Worm (Caenorhabditis elegans) whole organism, L1 larva: ENCODE data around the gene Y4C6B.1.
A peak's percentile ranks its signal among the peaks of the same experiment; 100 is the strongest.

Source experiments
- C34B4.2 ChIP-seq: sonication (generic microtip); optimal IDR thresholded peaks from 2 replicates; lab custom pipeline; 2017; ENCODE audit warnings: mild to moderate bottlenecking, missing genetic modification characterization, missing compliant biosample characterization
- alr-1 ChIP-seq: fragments of 200-800 bp; sonication (Bioruptor generic); optimal IDR thresholded peaks from 2 replicates; lab custom pipeline; 2018; ENCODE audit warnings: borderline replicate concordance, mild to moderate bottlenecking, missing genetic modification characterization, missing compliant biosample characterization
- ceh-63 ChIP-seq: fragments of 200-800 bp; sonication (Bioruptor generic); optimal IDR thresholded peaks from 2 replicates; lab custom pipeline; 2018; ENCODE audit warnings: mild to moderate bottlenecking, missing genetic modification characterization, missing compliant biosample characterization
- ceh-88 ChIP-seq: fragments of 200-800 bp; sonication (Bioruptor generic); IDR thresholded peaks from 2 replicates; pipeline ENCODE4 v1.3.6; 2022; ENCODE audit warnings: missing genetic modification characterization, missing compliant biosample characterization
- ceh-90 ChIP-seq: sonication (generic microtip); optimal IDR thresholded peaks from 2 replicates; lab custom pipeline; 2016; ENCODE audit warnings: missing genetic modification characterization, missing compliant biosample characterization
- efl-1 ChIP-seq, 4 experiments: fragments of 150-350 bp; optimal IDR thresholded peaks in 3 of 4; peaks in 1 of 4; 1 replicate in 1 of 4; 2 replicates in 3 of 4; lab custom pipeline; 2014; ENCODE audit warnings: missing biosample characterization in 2 of 4, missing genetic modification characterization in 2 of 4, missing genetic modification reagents in 2 of 4
- efl-3 ChIP-seq: fragments of 200-800 bp; sonication (Bioruptor generic); optimal IDR thresholded peaks from 2 replicates; lab custom pipeline; 2018; ENCODE audit warnings: mild to moderate bottlenecking, missing genetic modification characterization, missing compliant biosample characterization
- egl-13 ChIP-seq: sonication (generic microtip); optimal IDR thresholded peaks from 2 replicates; lab custom pipeline; 2016; ENCODE audit warnings: missing genotype, missing genetic modification reagents, missing genetic modification characterization, missing compliant biosample characterization
- egl-27 ChIP-seq, 2 experiments: fragments of 150-350 bp in 1 of 2; sonication (generic microtip); optimal IDR thresholded peaks; 3 replicates each; lab custom pipeline; 2017 to 2018; ENCODE audit warnings: missing biosample characterization in 2 of 2, missing genetic modification characterization in 2 of 2, missing genetic modification reagents in 2 of 2
- elt-2 ChIP-seq: sonication (generic microtip); optimal IDR thresholded peaks from 2 replicates; lab custom pipeline; 2016; ENCODE audit warnings: missing genetic modification characterization, mild to moderate bottlenecking, inconsistent platforms, missing compliant biosample characterization, missing genetic modification reagents
- ets-5 ChIP-seq: fragments of 200-800 bp; sonication (Bioruptor generic); IDR thresholded peaks from 2 replicates; pipeline ENCODE4 v1.3.6; 2022; ENCODE audit warnings: missing genetic modification characterization, missing compliant biosample characterization
- fkh-8 ChIP-seq: sonication (generic microtip); optimal IDR thresholded peaks from 2 replicates; lab custom pipeline; 2016; ENCODE audit warnings: mild to moderate bottlenecking, missing genetic modification characterization, missing compliant biosample characterization
- hlh-17 ChIP-seq: fragments of 200-800 bp; sonication (Bioruptor generic); optimal IDR thresholded peaks from 2 replicates; lab custom pipeline; 2018; ENCODE audit warnings: missing genetic modification characterization, mild to moderate bottlenecking, missing compliant biosample characterization, moderate library complexity, borderline replicate concordance
- hlh-4 ChIP-seq: sonication (generic microtip); optimal IDR thresholded peaks from 2 replicates; lab custom pipeline; 2016; ENCODE audit warnings: mild to moderate bottlenecking, missing genetic modification characterization, missing compliant biosample characterization
- irx-1 ChIP-seq: sonication (generic microtip); optimal IDR thresholded peaks from 2 replicates; lab custom pipeline; 2016; ENCODE audit warnings: missing genetic modification characterization, missing compliant biosample characterization
- lin-13 ChIP-seq: fragments of 150-350 bp; optimal IDR thresholded peaks from 2 replicates; lab custom pipeline; 2014; ENCODE audit warnings: missing biosample characterization, missing genetic modification reagents, missing genetic modification characterization
- lin-14 ChIP-seq: fragments of 200-800 bp; sonication (Bioruptor generic); optimal IDR thresholded peaks from 2 replicates; lab custom pipeline; 2018; ENCODE audit warnings: mild to moderate bottlenecking, missing genetic modification characterization, moderate library complexity, missing compliant biosample characterization
- lin-35 ChIP-seq, 2 experiments: fragments of 150-350 bp; optimal IDR thresholded peaks; 2 replicates each; lab custom pipeline; 2014; ENCODE audit warnings: missing biosample characterization in 2 of 2, missing genetic modification characterization in 2 of 2, missing genetic modification reagents in 2 of 2
- lin-39 ChIP-seq: fragments of 150-350 bp; optimal IDR thresholded peaks from 2 replicates; lab custom pipeline; 2014; ENCODE audit warnings: missing biosample characterization, missing genetic modification reagents, missing genetic modification characterization
- lir-3 ChIP-seq: sonication (generic microtip); optimal IDR thresholded peaks from 2 replicates; lab custom pipeline; 2016; ENCODE audit warnings: mild to moderate bottlenecking, missing genetic modification characterization, moderate library complexity, missing compliant biosample characterization; ENCODE audit not compliant: poor library complexity
- mdl-1 ChIP-seq, 2 experiments: fragments of 150-350 bp; optimal IDR thresholded peaks; 2 replicates each; lab custom pipeline; 2014 to 2017; ENCODE audit warnings: missing biosample characterization in 2 of 2, missing genetic modification characterization in 2 of 2, inconsistent platforms in 1 of 2
- mep-1 ChIP-seq: fragments of 150-350 bp; optimal IDR thresholded peaks from 2 replicates; lab custom pipeline; 2014; ENCODE audit warnings: missing biosample characterization, missing genetic modification characterization
- nhr-11 ChIP-seq: fragments of 150-350 bp; optimal IDR thresholded peaks from 2 replicates; lab custom pipeline; 2014; ENCODE audit warnings: missing biosample characterization, missing genetic modification characterization
- nhr-12 ChIP-seq: sonication (generic microtip); optimal IDR thresholded peaks from 2 replicates; lab custom pipeline; 2017; ENCODE audit warnings: missing biosample characterization, missing genetic modification characterization
- nhr-20 ChIP-seq: sonication (generic microtip); optimal IDR thresholded peaks from 2 replicates; lab custom pipeline; 2016; ENCODE audit warnings: mild to moderate bottlenecking, missing genetic modification characterization, missing compliant biosample characterization
- nhr-28 ChIP-seq: fragments of 150-350 bp; optimal IDR thresholded peaks from 2 replicates; lab custom pipeline; 2014; ENCODE audit warnings: missing biosample characterization, missing genetic modification characterization
- nhr-71 ChIP-seq: sonication (generic microtip); optimal IDR thresholded peaks from 2 replicates; lab custom pipeline; 2016; ENCODE audit warnings: mild to moderate bottlenecking, missing genetic modification characterization, moderate library complexity, missing compliant biosample characterization
- nhr-76 ChIP-seq: sonication (generic microtip); optimal IDR thresholded peaks from 2 replicates; lab custom pipeline; 2017; ENCODE audit warnings: missing biosample characterization, missing genetic modification characterization
- nhr-90 ChIP-seq: sonication (generic microtip); optimal IDR thresholded peaks from 2 replicates; lab custom pipeline; 2016; ENCODE audit warnings: mild to moderate bottlenecking, missing genetic modification characterization, missing compliant biosample characterization; ENCODE audit not compliant: poor library complexity
- pax-3 ChIP-seq: fragments of 200-800 bp; sonication (Bioruptor generic); optimal IDR thresholded peaks from 2 replicates; lab custom pipeline; 2018; ENCODE audit warnings: mild to moderate bottlenecking, missing genetic modification characterization, moderate library complexity, missing compliant biosample characterization
- skn-1 ChIP-seq: fragments of 150-350 bp; optimal IDR thresholded peaks from 2 replicates; lab custom pipeline; 2014; ENCODE audit warnings: missing biosample characterization, missing genetic modification characterization
- snu-23 ChIP-seq: sonication (generic microtip); optimal IDR thresholded peaks from 2 replicates; lab custom pipeline; 2016; ENCODE audit warnings: missing genetic modification characterization, missing compliant biosample characterization
- sptf-1 ChIP-seq: fragments of 150-350 bp; optimal IDR thresholded peaks from 2 replicates; lab custom pipeline; 2014; ENCODE audit warnings: missing biosample characterization, missing genetic modification characterization
- tbx-2 ChIP-seq: sonication (generic microtip); optimal IDR thresholded peaks from 2 replicates; lab custom pipeline; 2016; ENCODE audit warnings: missing genetic modification characterization, missing compliant biosample characterization
- tlp-1 ChIP-seq: fragments of 150-350 bp; optimal IDR thresholded peaks from 2 replicates; lab custom pipeline; 2014; ENCODE audit warnings: missing biosample characterization, missing genetic modification characterization
- zip-4 ChIP-seq: fragments of 200-800 bp; sonication (Bioruptor generic); optimal IDR thresholded peaks from 2 replicates; lab custom pipeline; 2018; ENCODE audit warnings: mild to moderate bottlenecking, missing genetic modification characterization, moderate library complexity, missing compliant biosample characterization
- ztf-11 ChIP-seq, 2 experiments: sonication (generic microtip); optimal IDR thresholded peaks; 2 replicates each; lab custom pipeline; 2016 to 2017; ENCODE audit warnings: missing genetic modification characterization in 2 of 2, missing biosample characterization in 1 of 2, missing compliant biosample characterization in 1 of 2

Y4C6B.1 gene

DNA sequence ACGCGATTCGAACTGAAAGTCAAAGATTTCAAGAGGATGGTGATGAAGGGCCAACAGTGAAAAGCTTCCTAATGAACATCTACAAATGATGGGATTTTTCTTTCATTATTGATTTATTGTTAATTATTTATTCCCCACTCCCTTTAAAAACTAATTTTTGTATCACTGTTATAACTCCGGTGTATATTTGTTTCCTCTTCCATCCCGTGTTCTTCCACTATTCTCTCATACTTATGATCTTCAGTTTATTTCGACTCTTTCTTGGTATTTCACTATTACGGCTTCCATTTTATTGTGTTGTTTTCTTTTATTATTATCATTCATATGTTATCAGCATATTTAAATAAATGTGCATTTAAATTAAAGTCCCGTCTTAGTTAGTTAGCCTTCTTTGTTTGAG, 20.0 kb downstream of the Y4C6B.1 start:
- TF ChIP-seq alr-1 (tag; lab: Kevin White, UChicago) (no peak), efl-1 (optimal IDR thresholded peaks at IDR 0.05; lab: Kevin White, UChicago) (no peak), efl-1 (GFP tag; optimal IDR thresholded peaks at IDR 0.05 in 1 of 2; lab: Kevin White, UChicago) (no peak), egl-13 (tag; lab: Kevin White, UChicago) (no peak)

DNA sequence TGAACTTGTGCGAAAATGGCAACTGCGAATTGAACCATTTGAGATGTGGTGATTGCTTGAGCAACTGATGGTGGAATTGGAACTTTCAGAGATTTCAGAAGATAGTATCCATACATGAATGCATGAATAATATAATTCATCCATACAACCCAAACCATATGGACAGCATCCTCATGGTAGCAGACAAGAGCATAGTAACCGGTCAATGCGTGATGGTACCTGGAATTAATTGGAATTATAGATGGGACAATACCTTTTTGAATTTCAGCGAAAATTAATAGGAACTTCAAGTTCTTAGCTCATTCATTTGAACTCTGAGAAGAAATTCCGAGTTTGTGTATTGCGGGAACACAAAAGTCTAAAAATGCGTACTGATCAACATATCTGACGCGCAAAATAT, 20.7 kb downstream of the Y4C6B.1 start:
- TF ChIP-seq hlh-4 (no peak), tbx-2 (tag; lab: Kevin White, UChicago) (no peak), nhr-11 (tag; lab: Kevin White, UChicago) (no peak), egl-27 (tag; optimal IDR thresholded peaks at IDR 0.05; lab: Kevin White, UChicago) (no peak), mdl-1 (tag; optimal IDR thresholded peaks at IDR 0.05; lab: Kevin White, UChicago) (no peak), nhr-20 (tag; lab: Kevin White, UChicago) (no peak), ets-5 (GFP tag; lab: Robert Waterston, UW) (no peak), nhr-28 (tag; lab: Kevin White, UChicago) (no peak), egl-13 (tag; lab: Kevin White, UChicago) (no peak), lin-39 (tag; lab: Kevin White, UChicago) (no peak), lin-35 (GFP tag; optimal IDR thresholded peaks at IDR 0.05; lab: Kevin White, UChicago) (no peak), irx-1 (no peak), pax-3 (no peak), tlp-1 (tag; lab: Kevin White, UChicago) (no peak), ztf-11 (tag; optimal IDR thresholded peaks at IDR 0.05; lab: Kevin White, UChicago) (no peak), snu-23 (no peak), efl-1 (optimal IDR thresholded peaks at IDR 0.05; lab: Kevin White, UChicago) (no peak), efl-1 (GFP tag; optimal IDR thresholded peaks at IDR 0.05 in 1 of 2; lab: Kevin White, UChicago) (no peak), mep-1 (tag; lab: Kevin White, UChicago) (no peak), nhr-71 (tag; lab: Kevin White, UChicago) (no peak)

DNA sequence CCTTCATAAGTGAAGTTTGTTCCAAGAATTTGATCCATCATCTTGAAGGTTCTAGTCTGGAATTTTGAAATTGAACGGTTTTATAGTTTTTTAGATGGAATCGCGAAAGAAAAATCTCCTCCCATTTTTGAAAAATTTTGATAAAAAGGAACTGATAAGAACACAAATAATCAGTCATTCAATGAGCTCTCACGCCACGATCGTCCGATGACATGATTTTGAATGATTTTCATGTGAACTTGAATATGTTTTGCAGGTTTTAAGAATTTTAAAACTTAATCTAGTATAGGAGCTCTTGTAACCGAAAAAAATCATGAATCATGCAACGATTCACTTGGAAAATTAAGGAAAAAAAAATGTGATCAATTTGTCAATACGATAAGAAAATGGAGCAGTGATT, 22.8 kb downstream of the Y4C6B.1 start, which contains the start of gene elo-5:
Gene elo-5 (minus strand): TSS at position 56 of the 400 bp plus-strand sequence.
- TF ChIP-seq elt-2 (tag; lab: Kevin White, UChicago), result peak; percentile 55
- TF ChIP-seq lir-3 (tag; lab: Kevin White, UChicago), result no peak
- TF ChIP-seq ceh-63 (GFP tag; lab: Kevin White, UChicago), result no peak

DNA sequence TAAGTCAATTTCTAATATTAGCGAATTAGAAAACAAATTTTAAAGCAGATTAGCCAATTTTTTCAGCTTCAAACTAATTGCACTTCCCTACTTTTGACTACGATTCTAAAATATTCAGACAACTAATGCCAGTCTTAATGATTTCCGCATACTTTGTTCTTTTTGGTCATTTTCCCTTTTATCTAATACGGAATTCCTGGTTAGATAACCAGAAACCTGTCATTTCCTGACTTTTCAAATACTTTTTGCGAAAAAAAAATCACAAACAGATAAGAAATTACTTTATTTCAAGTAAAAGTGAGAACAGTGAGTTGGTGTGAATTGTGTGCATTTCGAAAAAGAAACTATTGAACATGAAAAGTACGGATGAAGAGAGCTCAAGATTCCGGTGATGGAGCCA, 25.9 kb downstream of the Y4C6B.1 start:
- TF ChIP-seq alr-1 (tag; lab: Kevin White, UChicago) (no peak), elt-2 (tag; lab: Kevin White, UChicago) (peak; percentile 61), efl-1 (optimal IDR thresholded peaks at IDR 0.05; lab: Kevin White, UChicago) (no peak), efl-1 (GFP tag; optimal IDR thresholded peaks at IDR 0.05 in 1 of 2; lab: Kevin White, UChicago) (no peak)

DNA sequence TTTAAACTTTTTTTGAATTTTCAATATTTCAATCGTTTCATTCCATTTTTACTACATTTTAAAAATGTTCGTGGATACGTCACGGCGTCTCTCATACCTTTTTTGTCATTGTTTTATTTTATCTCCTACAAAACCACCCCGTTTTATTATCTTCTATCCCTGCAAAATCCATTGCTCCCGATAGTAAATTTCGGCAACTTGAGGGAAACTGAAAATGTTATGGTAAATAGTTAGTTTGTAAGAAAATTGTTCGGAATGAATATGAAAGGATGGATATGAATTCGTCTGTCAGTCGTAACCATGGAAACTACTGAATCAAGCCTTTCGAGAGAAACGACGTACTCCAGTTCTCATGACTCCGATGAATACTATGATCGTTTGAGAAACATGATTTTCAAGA, 27.0 kb downstream of the Y4C6B.1 start, which contains the start of gene F41H10.2:
Gene F41H10.2 (plus strand): TSS at position 301 of the 400 bp plus-strand sequence.
- TF ChIP-seq nhr-20 (tag; lab: Kevin White, UChicago) (no peak), efl-1 (optimal IDR thresholded peaks at IDR 0.05; lab: Kevin White, UChicago) (no peak), efl-1 (GFP tag; optimal IDR thresholded peaks at IDR 0.05 in 1 of 2; lab: Kevin White, UChicago) (peak in 1 of 2 experiments; percentile 82)
- TF ChIP-seq, all 84 proteins: peak for 1

DNA sequence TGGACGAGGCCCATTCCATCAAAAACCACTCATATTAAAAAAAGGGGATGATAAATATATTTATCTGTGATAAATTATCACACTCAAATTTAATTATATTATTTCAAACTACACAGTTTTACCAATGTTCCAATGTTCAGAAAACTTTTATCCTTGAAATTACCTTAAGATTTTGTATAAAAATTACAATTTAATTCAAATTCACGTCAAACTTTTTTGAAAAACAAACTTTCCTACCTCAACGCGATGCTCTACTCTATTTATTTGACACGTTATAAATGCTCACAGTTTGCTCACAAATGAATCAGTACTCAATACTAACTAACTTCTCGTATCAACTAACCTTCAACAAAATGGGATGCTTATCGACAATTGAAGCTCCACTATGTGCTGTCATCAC, 28.3 kb downstream of the Y4C6B.1 start, which contains the start of gene F41H10.1:
Gene F41H10.1 (plus strand): TSS at position 301 of the 400 bp plus-strand sequence.
- no peak for TF ChIP-seq nhr-28 (tag; lab: Kevin White, UChicago)
- no peak for TF ChIP-seq nhr-12

DNA sequence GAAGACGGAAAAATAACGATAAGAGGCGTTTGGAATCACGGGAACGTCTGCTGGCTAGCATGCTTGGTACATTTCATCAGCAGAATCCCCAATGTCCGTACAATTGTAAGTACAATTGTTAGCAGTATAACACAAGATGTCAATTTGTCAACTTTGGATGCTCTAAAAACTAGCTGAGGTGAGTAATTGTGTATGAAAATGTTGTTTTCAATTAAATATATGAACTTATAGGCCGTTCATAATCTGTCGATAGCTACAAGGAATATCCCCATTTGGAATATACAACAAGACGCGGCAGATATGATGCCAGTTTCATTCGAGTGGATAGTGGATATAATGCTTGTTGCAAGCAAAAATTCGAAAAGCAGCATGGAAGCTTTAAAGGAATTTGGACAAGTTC, 30.7 kb downstream of the Y4C6B.1 start, which contains the start of gene F41H10.12:
Gene F41H10.12 (plus strand): TSS at position 301 of the 400 bp plus-strand sequence.
- no peak for TF ChIP-seq skn-1 (tag; lab: Kevin White, UChicago)
- no peak for TF ChIP-seq sptf-1
- no peak for TF ChIP-seq nhr-76 (tag; lab: Kevin White, UChicago)
- TF ChIP-seq zip-4, result no peak
- TF ChIP-seq lin-13, result no peak
- TF ChIP-seq fkh-8 (tag; lab: Kevin White, UChicago), result no peak
- no peak for TF ChIP-seq efl-3
- no peak for TF ChIP-seq hlh-17
- TF ChIP-seq C34B4.2 (tag; lab: Kevin White, UChicago), result no peak
- no peak for TF ChIP-seq lin-14 (GFP tag; lab: Kevin White, UChicago)
- TF ChIP-seq ceh-88, result no peak
- no peak for TF ChIP-seq alr-1 (tag; lab: Kevin White, UChicago)
- TF ChIP-seq elt-2 (tag; lab: Kevin White, UChicago), result no peak
- no peak for TF ChIP-seq nhr-90 (tag; lab: Kevin White, UChicago)
- TF ChIP-seq ceh-90 (tag; lab: Kevin White, UChicago), result no peak
- TF ChIP-seq ets-5 (GFP tag; lab: Robert Waterston, UW), result no peak
